Worm (Caenorhabditis elegans): ENCODE data around the gene Y57E12B.1.

Gene Y57E12B.1

ce11 chrV:6997041-6997552 lies 48.8 kb downstream of the Y57E12B.1 start, which contains the start of gene nhr-107 (continued):
- TF ChIP-seq ctbp-1 (GFP tag; IDR thresholded peaks at IDR 0.05) (no peak), madf-9 (GFP tag; conservative IDR thresholded peaks at IDR 0.05) (no peak), vab-7 (GFP tag; IDR thresholded peaks at IDR 0.05) (no peak), nhr-10 (tag; optimal IDR thresholded peaks at IDR 0.05) (no peak), daf-16 (GFP tag; optimal IDR thresholded peaks at IDR 0.05) (no peak), daf-16 (tag; optimal IDR thresholded peaks at IDR 0.05) (peak; percentile 78), ztf-11 (tag; optimal IDR thresholded peaks at IDR 0.05) (no peak), F37D6.2 (tag; optimal IDR thresholded peaks at IDR 0.05) (no peak), nhr-28 (tag; optimal IDR thresholded peaks at IDR 0.05) (peak; percentile 96), lsy-2 (tag; optimal IDR thresholded peaks at IDR 0.05) (peak in 1 of 2 experiments; percentile 19), F26F4.8 (GFP tag; conservative IDR thresholded peaks at IDR 0.05) (no peak), zfp-2 (tag; optimal IDR thresholded peaks at IDR 0.05) (no peak), saeg-2 (GFP tag; IDR thresholded peaks at IDR 0.05) (no peak), fos-1 (tag; optimal IDR thresholded peaks at IDR 0.05) (no peak), aha-1 (tag) (no peak), dmd-9 (GFP tag; IDR thresholded peaks at IDR 0.05) (no peak), egl-27 (tag; optimal IDR thresholded peaks at IDR 0.05) (no peak), spr-1 (tag; optimal IDR thresholded peaks at IDR 0.05) (no peak), snpc-4 (tag; optimal IDR thresholded peaks at IDR 0.05) (no peak), dmd-8 (GFP tag; IDR thresholded peaks at IDR 0.05) (no peak), ceh-44 (GFP tag; IDR thresholded peaks at IDR 0.05) (no peak), hif-1 (tag; optimal IDR thresholded peaks at IDR 0.05) (no peak), ama-1 (optimal IDR thresholded peaks at IDR 0.05) (no peak), ceh-62 (tag; optimal IDR thresholded peaks at IDR 0.05) (no peak)

Measured in whole organism, L4 larva.